Fruit fly (Drosophila melanogaster): Measurements from ENCODE around the gene U4-U6-60K.

The U4-U6-60K gene

DNA sequence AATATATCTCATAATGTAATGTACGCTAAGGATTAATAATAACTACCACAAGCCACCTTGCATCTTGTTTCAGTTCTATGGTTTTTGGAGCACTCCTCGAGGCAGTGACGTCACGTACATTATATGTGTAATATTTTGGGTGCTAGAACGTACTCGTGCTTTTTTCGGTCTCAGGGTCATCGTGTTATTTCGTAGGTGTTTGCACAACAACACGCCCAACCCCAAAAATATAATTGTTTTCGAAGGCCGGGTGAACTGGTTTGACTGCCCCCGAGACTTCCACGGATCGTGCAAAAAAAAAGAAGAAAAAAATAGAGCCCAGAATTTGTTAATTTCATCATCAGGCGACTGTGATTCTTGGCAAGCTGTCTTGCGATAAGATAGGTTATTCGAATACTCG lies 37.2 kb downstream of the U4-U6-60K start:
- TF ChIP-seq Pdp1 (GFP tag; optimal IDR thresholded peaks at IDR 0.05) (peak in 1 of 2 experiments; percentile 76), MBD-R2 (GFP tag; IDR thresholded peaks at IDR 0.05) (no peak), Elba2 (GFP tag; optimal IDR thresholded peaks at IDR 0.05) (no peak), slbo (GFP tag; IDR thresholded peaks at IDR 0.05) (0 out of 2 replicates have a peak, but pooled peaks have one; percentile 13), CG33557 (GFP tag; optimal IDR thresholded peaks at IDR 0.05) (no peak), CG7987 (GFP tag; optimal IDR thresholded peaks at IDR 0.05) (no peak), CG2116 (GFP tag; optimal IDR thresholded peaks at IDR 0.05) (no peak), Atf6 (GFP tag; IDR thresholded peaks at IDR 0.05) (0 out of 2 replicates have a peak, but pooled peaks have one; percentile 6), MESR4 (GFP tag; optimal IDR thresholded peaks at IDR 0.05) (peak; percentile 50), ftz-f1 (GFP tag; optimal IDR thresholded peaks at IDR 0.05) (peak; percentile 78), Dbx (GFP tag; IDR thresholded peaks at IDR 0.05) (no peak), ranshi (GFP tag; IDR thresholded peaks at IDR 0.05) (no peak)

DNA sequence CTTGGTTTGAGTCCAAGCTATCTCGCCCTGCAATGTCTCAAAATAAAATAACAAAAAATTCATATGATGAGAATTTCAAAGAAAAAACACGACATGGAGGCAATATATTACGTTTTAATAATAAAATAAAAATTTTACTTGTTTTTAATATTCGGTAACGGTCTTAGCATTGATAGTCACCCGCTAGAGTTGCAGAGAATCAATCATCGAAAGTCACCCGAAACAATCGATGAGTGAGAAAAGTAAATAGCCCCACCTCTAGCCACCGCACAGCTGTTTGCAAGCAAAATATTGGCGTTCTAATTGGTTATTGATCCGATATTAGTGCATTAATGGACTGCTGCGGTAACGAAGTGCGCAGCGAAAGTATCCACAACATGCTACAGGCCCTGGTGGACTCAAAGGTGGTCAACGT lies 37.7 kb downstream of the U4-U6-60K start, which contains the start of gene CG34250:
TSS of gene CG34250 (plus strand) at position 244 of the 415 bp plus-strand sequence.
- TF ChIP-seq Elba2 (GFP tag; optimal IDR thresholded peaks at IDR 0.05) (peak; percentile 68), onecut (GFP tag; IDR thresholded peaks at IDR 0.05) (peak; percentile 74), Mad (GFP tag; optimal IDR thresholded peaks at IDR 0.05) (peak; percentile 34), CG42726 (GFP tag; IDR thresholded peaks at IDR 0.05; ENCODE audit: partially characterized antibody) (0 out of 2 replicates have a peak, but pooled peaks have one; percentile 33), knrl (GFP tag; IDR thresholded peaks at IDR 0.05; ENCODE audit: partially characterized antibody) (peak; percentile 83), BEAF-32 (GFP tag; optimal IDR thresholded peaks at IDR 0.05) (peak; percentile 88), Dek (tag; optimal IDR thresholded peaks at IDR 0.05) (peak; percentile 43), CG14014 (GFP tag; IDR thresholded peaks at IDR 0.05) (0 out of 2 replicates have a peak, but pooled peaks have one; percentile 18), Fer2 (tag; optimal IDR thresholded peaks at IDR 0.05) (no peak), CG1647 (GFP tag; optimal IDR thresholded peaks at IDR 0.05) (no peak), Lhr (GFP tag; optimal IDR thresholded peaks at IDR 0.05) (peak; percentile 76), CG7928 (GFP tag; optimal IDR thresholded peaks at IDR 0.05) (peak; percentile 54), Dref (GFP tag; IDR thresholded peaks at IDR 0.05) (peak; percentile 89), mam (GFP tag; optimal IDR thresholded peaks at IDR 0.05) (peak; percentile 48), HLH3B (GFP tag; IDR thresholded peaks at IDR 0.05) (no peak), Med (GFP tag) (peak; percentile 67), kay (GFP tag; optimal IDR thresholded peaks at IDR 0.05) (peak; percentile 6), Neu2 (GFP tag; optimal IDR thresholded peaks at IDR 0.05; ENCODE audit: borderline replicate concordance) (no peak), Myb (GFP tag; optimal IDR thresholded peaks at IDR 0.05) (peak; percentile 63), CG34376 (GFP tag; optimal IDR thresholded peaks at IDR 0.05) (peak; percentile 43), wek (GFP tag; optimal IDR thresholded peaks at IDR 0.05) (no peak), HLH54F (GFP tag; optimal IDR thresholded peaks at IDR 0.05) (peak; percentile 31), CG15514 (GFP tag; optimal IDR thresholded peaks at IDR 0.05) (peak; percentile 77), sima (GFP tag; optimal IDR thresholded peaks at IDR 0.05) (no peak), Nf-YC (tag; optimal IDR thresholded peaks at IDR 0.05) (peak; percentile 75), slbo (GFP tag; IDR thresholded peaks at IDR 0.05) (peak; percentile 47; the same call in 1 of the 2 replicates), Ada2b (GFP tag; IDR thresholded peaks at IDR 0.05) (no peak; the same call in 1 of the 2 replicates), sd (tag; optimal IDR thresholded peaks at IDR 0.05) (peak; percentile 57), exex (tag; optimal IDR thresholded peaks at IDR 0.05) (peak; percentile 30), CG17186 (GFP tag; optimal IDR thresholded peaks at IDR 0.05) (peak; percentile 14), zfh1 (GFP tag; IDR thresholded peaks at IDR 0.05) (peak; percentile 47; the same call in 1 of the 3 replicates), CG17359 (tag; optimal IDR thresholded peaks at IDR 0.05) (peak; percentile 9), scrt (GFP tag; optimal IDR thresholded peaks at IDR 0.05) (peak; percentile 8), chinmo (GFP tag; IDR thresholded peaks at IDR 0.05; ENCODE audit: partially characterized antibody) (peak; percentile 62; the same call in 2 of the 4 replicates), Blimp-1 (GFP tag; optimal IDR thresholded peaks at IDR 0.05) (peak; percentile 29), Fer3 (tag; optimal IDR thresholded peaks at IDR 0.05) (peak; percentile 15), CG10654 (GFP tag; optimal IDR thresholded peaks at IDR 0.05) (peak; percentile 11), az2 (GFP tag; optimal IDR thresholded peaks at IDR 0.05) (peak; percentile 18)
